Fruit fly (Drosophila melanogaster): Measurements from ENCODE around the gene pll.
A peak's percentile ranks its signal among the peaks of the same experiment; 100 is the strongest.

pll gene

DNA sequence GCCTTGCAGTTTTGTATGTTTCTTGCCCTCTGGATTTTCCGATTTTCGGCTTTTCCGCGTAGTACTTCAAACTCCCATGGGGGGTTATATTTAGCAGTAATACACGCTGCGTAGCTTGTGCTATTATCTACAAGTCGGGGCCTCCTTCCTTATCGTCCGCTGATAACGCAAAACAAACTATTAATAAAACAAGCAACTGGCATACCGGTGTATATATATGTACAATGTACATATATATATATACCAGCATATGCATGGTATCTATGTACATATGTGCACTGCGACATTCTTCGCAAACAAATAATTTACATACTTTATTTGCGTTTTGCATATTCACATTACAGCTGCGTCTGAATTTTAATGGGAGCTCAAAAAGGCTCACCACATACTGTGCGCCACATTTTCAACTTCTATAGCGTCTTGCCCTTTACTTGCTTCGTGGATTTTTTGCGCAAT is 967 bp upstream of the pll start (continued):
- TF ChIP-seq CG3726 (GFP tag; IDR thresholded peaks at IDR 0.05) (no peak), Ptx1 (GFP tag; IDR thresholded peaks at IDR 0.05) (no peak), CG1603 (tag; optimal IDR thresholded peaks at IDR 0.05) (no peak), kay (GFP tag; optimal IDR thresholded peaks at IDR 0.05) (no peak), Hand (GFP tag; optimal IDR thresholded peaks at IDR 0.05) (no peak), CG1233 (GFP tag; optimal IDR thresholded peaks at IDR 0.05) (peak; percentile 28)

DNA sequence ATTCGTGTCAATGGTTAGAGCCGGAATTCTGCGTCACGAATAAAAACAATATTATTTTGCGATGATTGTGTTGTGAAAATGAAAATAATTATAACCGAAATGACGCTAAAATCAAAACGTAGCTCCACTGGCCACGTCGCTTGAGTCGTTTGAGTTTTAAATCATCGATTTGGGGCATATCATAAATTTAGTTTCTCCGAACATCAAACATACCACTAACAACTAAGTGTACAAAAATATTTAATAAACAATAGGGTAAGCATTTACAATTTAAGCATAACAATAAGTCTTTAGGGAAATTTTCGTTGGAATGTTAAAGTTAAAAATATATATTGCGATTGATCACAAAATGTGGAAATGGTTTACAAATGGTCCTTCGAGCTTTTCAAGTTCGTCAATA is 2.1 kb downstream of the pll start, which contains the start of the genes TTLL6B and TfIIA-L:
TTLL6B (minus strand) TSS at position 101 of the 400 bp plus-strand sequence.
TfIIA-L (plus strand) TSS at position 206 of the 400 bp plus-strand sequence.
- TF ChIP-seq zf30C (GFP tag; optimal IDR thresholded peaks at IDR 0.05) = no peak
- no peak for TF ChIP-seq mirr (GFP tag; optimal IDR thresholded peaks at IDR 0.05)
- no peak for TF ChIP-seq Mad (GFP tag; optimal IDR thresholded peaks at IDR 0.05)
- no peak for TF ChIP-seq Jarid2 (GFP tag; optimal IDR thresholded peaks at IDR 0.05)
- TF ChIP-seq E2f2 (GFP tag; IDR thresholded peaks at IDR 0.05) = no peak
- TF ChIP-seq CG8290 (GFP tag; optimal IDR thresholded peaks at IDR 0.05) = no peak
- no peak for TF ChIP-seq CG8290 (tag; optimal IDR thresholded peaks at IDR 0.05)
- TF ChIP-seq Poxn (GFP tag; IDR thresholded peaks at IDR 0.05) = no peak
- no peak for TF ChIP-seq CG17186 (GFP tag; optimal IDR thresholded peaks at IDR 0.05)
- no peak for TF ChIP-seq sug (tag; optimal IDR thresholded peaks at IDR 0.05)
- no peak for TF ChIP-seq Max (GFP tag; optimal IDR thresholded peaks at IDR 0.05)
- no peak for TF ChIP-seq row (GFP tag; IDR thresholded peaks at IDR 0.05)
- TF ChIP-seq org-1 (GFP tag; optimal IDR thresholded peaks at IDR 0.05) = no peak
- TF ChIP-seq Pdp1 (GFP tag; optimal IDR thresholded peaks at IDR 0.05) = no peak
- no peak for TF ChIP-seq dpn (GFP tag; optimal IDR thresholded peaks at IDR 0.05)
- TF ChIP-seq en (GFP tag; optimal IDR thresholded peaks at IDR 0.05) = no peak
- TF ChIP-seq sc (optimal IDR thresholded peaks at IDR 0.05) = no peak
- TF ChIP-seq sc (GFP tag; optimal IDR thresholded peaks at IDR 0.05) = no peak
- no peak for TF ChIP-seq HHEX (GFP tag; optimal IDR thresholded peaks at IDR 0.05)
- TF ChIP-seq sqz (GFP tag; optimal IDR thresholded peaks at IDR 0.05) = no peak
- TF ChIP-seq CG12391 (tag; optimal IDR thresholded peaks at IDR 0.05) = no peak

DNA sequence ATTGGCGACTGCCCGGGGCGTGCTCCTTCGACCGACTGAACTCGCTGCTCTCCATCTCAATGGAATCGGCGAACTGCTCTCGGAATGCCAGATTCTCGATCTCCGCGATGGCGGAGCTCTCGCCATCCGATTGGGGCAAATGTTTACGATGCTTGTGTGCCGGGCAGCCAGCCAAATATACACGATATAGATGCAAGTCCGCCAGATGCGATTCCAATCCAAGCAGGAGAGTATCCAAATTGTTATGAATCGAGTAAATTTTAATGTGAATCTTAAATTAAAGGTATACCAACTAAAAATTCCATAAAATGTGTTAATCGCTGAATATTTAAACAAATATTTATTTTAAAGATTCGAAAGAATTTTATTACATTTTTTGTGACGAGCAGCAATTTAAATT is 5.1 kb downstream of the pll start, which contains the start of gene CG5984:
CG5984 (minus strand) TSS at position 101 of the 400 bp plus-strand sequence.
- TF ChIP-seq CG2889 (GFP tag; IDR thresholded peaks at IDR 0.05) = no peak; the same call in 2 of the 3 replicates
- TF ChIP-seq repo (GFP tag; optimal IDR thresholded peaks at IDR 0.05) = no peak
- peak; percentile 88 for TF ChIP-seq sd (tag; optimal IDR thresholded peaks at IDR 0.05)
- TF ChIP-seq zen (tag; optimal IDR thresholded peaks at IDR 0.05) = no peak
- TF ChIP-seq CG9817 (tag; optimal IDR thresholded peaks at IDR 0.05) = no peak
- TF ChIP-seq CG6272 (GFP tag; IDR thresholded peaks at IDR 0.05) = no peak
- TF ChIP-seq ind (GFP tag; optimal IDR thresholded peaks at IDR 0.05) = no peak
- TF ChIP-seq Nf-YC (tag; optimal IDR thresholded peaks at IDR 0.05) = peak; percentile 37
- TF ChIP-seq pum (GFP tag; optimal IDR thresholded peaks at IDR 0.05) = no peak
- no peak for TF ChIP-seq Ravus (GFP tag; IDR thresholded peaks at IDR 0.05)
- TF ChIP-seq Deaf1 (tag; optimal IDR thresholded peaks at IDR 0.05) = peak; percentile 32
- TF ChIP-seq lmd (GFP tag; IDR thresholded peaks at IDR 0.05) = no peak
- no peak for TF ChIP-seq Dll (GFP tag; IDR thresholded peaks at IDR 0.05; ENCODE audit: partially characterized antibody)
- no peak for TF ChIP-seq HLH54F (GFP tag; optimal IDR thresholded peaks at IDR 0.05)
- TF ChIP-seq PHDP (tag; optimal IDR thresholded peaks at IDR 0.05) = no peak
- TF ChIP-seq Oli (tag; optimal IDR thresholded peaks at IDR 0.05) = no peak

All from whole organism, embryonic.